Fruit fly (Drosophila melanogaster) whole organism, embryonic: Measurements from ENCODE around the gene CG3149.

Experiments
- C15 ChIP-seq: fragments of 200-800 bp; sonication (Bioruptor generic); IDR thresholded peaks from 3 replicates; pipeline ENCODE4 v1.3.6; 2022; ENCODE audit warnings: missing biosample characterization, missing genetic modification characterization
- CG10462 ChIP-seq: fragments of 200-800 bp; sonication (Bioruptor generic); optimal IDR thresholded peaks from 2 replicates; lab custom pipeline; 2016; ENCODE audit warnings: missing biosample characterization, missing genetic modification characterization
- CG11085 ChIP-seq: fragments of 200-800 bp; sonication (Bioruptor generic); IDR thresholded peaks from 2 replicates; pipeline ENCODE4 v1.3.6; 2022; ENCODE audit warnings: missing biosample characterization, missing genetic modification characterization
- CG12942 ChIP-seq: fragments of 200-800 bp; sonication (Bioruptor generic); optimal IDR thresholded peaks from 3 replicates; lab custom pipeline; 2016; ENCODE audit warnings: missing biosample characterization, missing genetic modification characterization
- CG13287 ChIP-seq: fragments of 200-800 bp; sonication (Bioruptor generic); IDR thresholded peaks from 2 replicates; pipeline ENCODE4 v1.3.6; 2022; ENCODE audit warnings: missing biosample characterization, missing genetic modification characterization; ENCODE audit not compliant: partially characterized antibody
- CG13424 ChIP-seq: fragments of 200-800 bp; sonication (Bioruptor generic); optimal IDR thresholded peaks from 2 replicates; lab custom pipeline; 2019; ENCODE audit warnings: missing biosample characterization, mild to moderate bottlenecking, missing genetic modification characterization, moderate library complexity
- CG17328 ChIP-seq: fragments of 200-800 bp; sonication (Bioruptor generic); IDR thresholded peaks from 2 replicates; pipeline ENCODE4 v1.3.6; 2022; ENCODE audit warnings: missing biosample characterization, missing genetic modification characterization
- CG17385 ChIP-seq: fragments of 200-800 bp; sonication (Bioruptor generic); optimal IDR thresholded peaks from 3 replicates; lab custom pipeline; 2018; ENCODE audit warnings: missing biosample characterization, mild to moderate bottlenecking, missing genetic modification characterization
- CG2129 ChIP-seq: fragments of 200-800 bp; sonication (Bioruptor generic); IDR thresholded peaks from 2 replicates; pipeline ENCODE4 v1.3.6; 2022; ENCODE audit warnings: missing biosample characterization, missing genetic modification characterization; ENCODE audit not compliant: partially characterized antibody
- CG2678 ChIP-seq: fragments of 200-800 bp; sonication (Bioruptor generic); optimal IDR thresholded peaks from 3 replicates; lab custom pipeline; 2019; ENCODE audit warnings: missing biosample characterization, mild to moderate bottlenecking, missing genetic modification characterization, moderate library complexity
- CG31224 ChIP-seq: fragments of 200-800 bp; sonication (Bioruptor generic); IDR thresholded peaks from 2 replicates; pipeline ENCODE4 v1.3.6; 2022; ENCODE audit warnings: missing biosample characterization, missing genetic modification characterization
- CG4360 ChIP-seq: fragments of 200-800 bp; sonication (Bioruptor generic); IDR thresholded peaks from 2 replicates; pipeline ENCODE4 v1.3.6; 2022; ENCODE audit warnings: missing biosample characterization, missing genetic modification characterization
- CG4424 ChIP-seq: fragments of 200-800 bp; sonication (Bioruptor generic); optimal IDR thresholded peaks from 3 replicates; lab custom pipeline; 2016; ENCODE audit warnings: missing biosample characterization, missing genetic modification characterization
- CG4820 ChIP-seq: fragments of 200-800 bp; sonication (Bioruptor generic); optimal IDR thresholded peaks from 3 replicates; lab custom pipeline; 2016; ENCODE audit warnings: missing biosample characterization, missing genetic modification characterization
- CG5180 ChIP-seq: fragments of 200-800 bp; sonication (Bioruptor generic); optimal IDR thresholded peaks from 3 replicates; lab custom pipeline; 2017; ENCODE audit warnings: missing biosample characterization, missing genetic modification characterization, mild to moderate bottlenecking, moderate library complexity, missing genetic modification reagents
- CG7786 ChIP-seq: fragments of 200-800 bp; sonication (Bioruptor generic); optimal IDR thresholded peaks from 2 replicates; lab custom pipeline; 2016; ENCODE audit warnings: missing biosample characterization, missing genetic modification characterization
- CG8089 ChIP-seq: fragments of 200-800 bp; sonication (Bioruptor generic); optimal IDR thresholded peaks from 3 replicates; lab custom pipeline; 2016; ENCODE audit warnings: missing biosample characterization, missing genetic modification characterization
- CG9932 ChIP-seq: fragments of 200-800 bp; sonication (Bioruptor generic); IDR thresholded peaks from 2 replicates; pipeline ENCODE4 v1.3.6; 2022; ENCODE audit warnings: missing biosample characterization, missing genetic modification characterization
- Chrac-16 ChIP-seq: fragments of 200-800 bp; sonication (Bioruptor generic); optimal IDR thresholded peaks from 3 replicates; lab custom pipeline; 2016; ENCODE audit warnings: missing biosample characterization, missing genetic modification characterization
- Deaf1 ChIP-seq: fragments of 200-800 bp; optimal IDR thresholded peaks from 3 replicates; lab custom pipeline; 2019; ENCODE audit warnings: missing biosample characterization, mild to moderate bottlenecking, missing genetic modification characterization, moderate library complexity
- Dp ChIP-seq: fragments of 200-800 bp; sonication (Bioruptor generic); optimal IDR thresholded peaks from 2 replicates; lab custom pipeline; 2018; ENCODE audit warnings: missing biosample characterization, mild to moderate bottlenecking, missing genetic modification characterization, moderate library complexity
- HHEX ChIP-seq: fragments of 200-800 bp; sonication (Bioruptor generic); optimal IDR thresholded peaks from 3 replicates; lab custom pipeline; 2017; ENCODE audit warnings: missing biosample characterization, mild to moderate bottlenecking, missing genetic modification characterization, missing genetic modification reagents
- HmgD ChIP-seq: fragments of 200-800 bp; sonication (Bioruptor generic); optimal IDR thresholded peaks from 3 replicates; lab custom pipeline; 2016; ENCODE audit warnings: missing biosample characterization, missing genetic modification characterization
- MESR4 ChIP-seq: fragments of 200-800 bp; sonication (Bioruptor generic); optimal IDR thresholded peaks from 2 replicates; lab custom pipeline; 2018; ENCODE audit warnings: missing biosample characterization, mild to moderate bottlenecking, missing genetic modification characterization, moderate library complexity
- Poxn ChIP-seq: fragments of 200-800 bp; sonication (Bioruptor generic); IDR thresholded peaks from 2 replicates; pipeline ENCODE4 v1.3.6; 2022; ENCODE audit warnings: missing biosample characterization, missing genetic modification characterization
- ara ChIP-seq: fragments of 200-800 bp; sonication (Bioruptor generic); IDR thresholded peaks from 2 replicates; pipeline ENCODE4 v1.3.6; 2022; ENCODE audit warnings: missing biosample characterization, missing genetic modification characterization
- ase ChIP-seq: fragments of 200-800 bp; sonication (Bioruptor generic); IDR thresholded peaks from 3 replicates; pipeline ENCODE4 v1.3.6; 2022; ENCODE audit warnings: missing biosample characterization, missing genetic modification characterization
- caup ChIP-seq: fragments of 200-800 bp; sonication (Bioruptor generic); optimal IDR thresholded peaks from 3 replicates; lab custom pipeline; 2017; ENCODE audit warnings: missing biosample characterization, mild to moderate bottlenecking, missing genetic modification characterization, moderate library complexity; ENCODE audit not compliant: severe bottlenecking
- chinmo ChIP-seq: fragments of 200-800 bp; sonication (Bioruptor generic); IDR thresholded peaks from 4 replicates; pipeline ENCODE4 v1.3.6; 2022; ENCODE audit warnings: missing biosample characterization, missing genetic modification characterization; ENCODE audit not compliant: partially characterized antibody
- corto ChIP-seq: fragments of 200-800 bp; sonication (Bioruptor generic); optimal IDR thresholded peaks from 2 replicates; lab custom pipeline; 2016; ENCODE audit warnings: missing biosample characterization, mild to moderate bottlenecking, missing genetic modification characterization, moderate library complexity
- crp ChIP-seq, 2 experiments: fragments of 200-800 bp; sonication (Bioruptor generic); optimal IDR thresholded peaks; 2 replicates in 1 of 2; 3 replicates in 1 of 2; lab custom pipeline; 2017; ENCODE audit warnings: missing biosample characterization in 2 of 2, missing genetic modification characterization in 2 of 2, mild to moderate bottlenecking in 1 of 2, moderate library complexity in 1 of 2
- cwo ChIP-seq: fragments of 200-800 bp; sonication (Bioruptor generic); optimal IDR thresholded peaks from 3 replicates; lab custom pipeline; 2017; ENCODE audit warnings: missing biosample characterization, missing genetic modification characterization, mild to moderate bottlenecking, moderate library complexity, missing genetic modification reagents
- dimm ChIP-seq: fragments of 200-800 bp; sonication (Bioruptor generic); IDR thresholded peaks from 2 replicates; pipeline ENCODE4 v1.3.6; 2022; ENCODE audit warnings: missing biosample characterization, missing genetic modification characterization
- dm ChIP-seq: fragments of 200-800 bp; sonication (Bioruptor generic); optimal IDR thresholded peaks from 3 replicates; lab custom pipeline; 2016; ENCODE audit warnings: missing biosample characterization, missing genetic modification characterization
- eyg ChIP-seq: fragments of 200-800 bp; sonication (Bioruptor generic); optimal IDR thresholded peaks from 3 replicates; lab custom pipeline; 2016; ENCODE audit warnings: missing biosample characterization, missing genetic modification characterization
- hb ChIP-seq: fragments of 200-800 bp; sonication (Bioruptor generic); IDR thresholded peaks from 3 replicates; pipeline ENCODE4 v1.3.6; 2022; ENCODE audit warnings: missing biosample characterization, missing genetic modification characterization; ENCODE audit not compliant: partially characterized antibody
- hkb ChIP-seq, 2 experiments: fragments of 200-800 bp in 1 of 2; fragments of >200 bp in 1 of 2; sonication (Bioruptor generic) in 1 of 2; IDR thresholded peaks in 1 of 2; optimal IDR thresholded peaks in 1 of 2; 2 replicates each; pipeline versions ENCODE4 v1.3.6 to Lab custom; 2017 to 2022; ENCODE audit warnings: missing biosample characterization in 1 of 2, missing genetic modification characterization in 1 of 2
- jigr1 ChIP-seq: fragments of 200-800 bp; sonication (Bioruptor generic); IDR thresholded peaks from 3 replicates; pipeline ENCODE4 v1.3.6; 2022; ENCODE audit warnings: missing biosample characterization, missing genetic modification characterization
- kni ChIP-seq: fragments of 200-800 bp; sonication (Bioruptor generic); optimal IDR thresholded peaks from 3 replicates; lab custom pipeline; 2017; ENCODE audit warnings: mild to moderate bottlenecking, missing biosample characterization, missing genetic modification reagents, missing genetic modification characterization
- p53 ChIP-seq: fragments of 200-800 bp; sonication (Bioruptor generic); optimal IDR thresholded peaks from 2 replicates; lab custom pipeline; 2016; ENCODE audit warnings: missing biosample characterization, missing genetic modification characterization
- prd ChIP-seq, 3 experiments: fragments of >200 bp in 2 of 3; fragments of 200-800 bp in 1 of 3; sonication (Bioruptor generic) in 1 of 3; optimal IDR thresholded peaks in 2 of 3; IDR thresholded peaks in 1 of 3; 2 replicates in 2 of 3; 3 replicates in 1 of 3; pipeline versions ENCODE4 v1.3.6 to Lab custom; 2017 to 2022; ENCODE audit warnings: missing biosample characterization in 1 of 3, missing genetic modification characterization in 1 of 3
- pzg ChIP-seq: fragments of 200-800 bp; sonication (Bioruptor generic); optimal IDR thresholded peaks from 3 replicates; lab custom pipeline; 2018; ENCODE audit warnings: missing biosample characterization, mild to moderate bottlenecking, missing genetic modification characterization, moderate library complexity
- sd ChIP-seq: fragments of 200-800 bp; sonication (Bioruptor generic); optimal IDR thresholded peaks from 3 replicates; lab custom pipeline; 2018; ENCODE audit warnings: missing biosample characterization, mild to moderate bottlenecking, missing genetic modification characterization, moderate library complexity
- shn ChIP-seq: fragments of 200-800 bp; sonication (Bioruptor generic); optimal IDR thresholded peaks from 3 replicates; lab custom pipeline; 2016; ENCODE audit warnings: missing biosample characterization, missing genetic modification characterization
- slbo ChIP-seq: fragments of 200-800 bp; sonication (Bioruptor generic); IDR thresholded peaks from 2 replicates; pipeline ENCODE4 v1.3.6; 2022; ENCODE audit warnings: missing biosample characterization, missing genetic modification characterization
- slp2 ChIP-seq: fragments of 200-800 bp; sonication (Bioruptor generic); optimal IDR thresholded peaks from 2 replicates; lab custom pipeline; 2016; ENCODE audit warnings: missing biosample characterization, missing genetic modification characterization
- tin ChIP-seq: fragments of 200-800 bp; sonication (Bioruptor generic); optimal IDR thresholded peaks from 3 replicates; lab custom pipeline; 2016; ENCODE audit warnings: missing biosample characterization, missing genetic modification characterization
- tna ChIP-seq: fragments of 200-800 bp; sonication (Bioruptor generic); IDR thresholded peaks from 2 replicates; pipeline ENCODE4 v1.3.6; 2022; ENCODE audit warnings: missing biosample characterization, missing genetic modification characterization; ENCODE audit not compliant: partially characterized antibody
- ttk ChIP-seq: fragments of 200-800 bp; sonication (Bioruptor generic); IDR thresholded peaks from 2 replicates; pipeline ENCODE4 v2.1.2; 2022; ENCODE audit warnings: missing biosample characterization, missing genetic modification characterization
- twi ChIP-seq: fragments of 200-800 bp; optimal IDR thresholded peaks from 2 replicates; lab custom pipeline; 2019; ENCODE audit warnings: missing biosample characterization, mild to moderate bottlenecking, missing genetic modification characterization, moderate library complexity
- usp ChIP-seq: fragments of >200 bp; optimal IDR thresholded peaks from 2 replicates; lab custom pipeline; 2017; ENCODE audit warnings: missing biosample characterization, missing genetic modification characterization

Gene CG3149

DNA sequence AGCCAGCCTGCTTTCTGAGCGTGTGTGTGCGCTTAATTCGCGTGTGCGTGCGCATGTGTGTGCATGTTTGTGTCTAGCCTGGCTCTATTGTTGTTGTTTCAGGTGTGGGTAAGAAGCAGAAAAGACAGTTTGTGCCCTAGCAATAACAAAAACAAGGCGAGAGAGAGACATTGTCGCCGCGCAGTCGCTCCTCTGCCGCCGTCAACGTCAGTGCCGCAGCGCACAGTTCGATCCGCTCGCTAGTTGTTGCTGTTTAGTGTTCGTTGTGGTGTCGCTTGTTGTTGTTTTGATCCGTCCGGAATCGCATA lies 4.8 kb downstream of the CG3149 start:
- no peak for TF ChIP-seq hb (GFP tag; lab: Robert Waterston, UW)
- no peak for TF ChIP-seq dm (GFP tag; lab: Kevin White, UChicago)
- no peak for TF ChIP-seq crp (GFP tag; optimal IDR thresholded peaks at IDR 0.05; lab: Kevin White, UChicago)
- no peak for TF ChIP-seq CG4424 (GFP tag; lab: Kevin White, UChicago)
- TF ChIP-seq shn (GFP tag; lab: Kevin White, UChicago): no peak
- TF ChIP-seq CG2129 (GFP tag; lab: Robert Waterston, UW): no peak
- TF ChIP-seq C15 (GFP tag; lab: Robert Waterston, UW): no peak
- no peak for TF ChIP-seq CG7786 (GFP tag; lab: Kevin White, UChicago)
- no peak for TF ChIP-seq CG10462 (GFP tag; lab: Kevin White, UChicago)
- no peak for TF ChIP-seq CG2678 (tag; lab: Kevin White, UChicago)
- no peak for TF ChIP-seq slbo (GFP tag; lab: Robert Waterston, UW)
- peak; percentile 5 for TF ChIP-seq twi (tag; lab: Kevin White, UChicago)
- TF ChIP-seq slp2: no peak
- TF ChIP-seq hkb (optimal IDR thresholded peaks at IDR 0.05; lab: Kevin White, UChicago): no peak
- no peak for TF ChIP-seq hkb (GFP tag; IDR thresholded peaks at IDR 0.05; lab: Robert Waterston, UW)
- no peak for TF ChIP-seq tna (GFP tag; lab: Robert Waterston, UW)
- no peak for TF ChIP-seq jigr1
- no peak for TF ChIP-seq ttk (GFP tag; lab: Robert Waterston, UW)
- no peak for TF ChIP-seq ara (GFP tag; lab: Robert Waterston, UW)
- peak; percentile 40 for TF ChIP-seq kni (GFP tag; lab: Kevin White, UChicago)
- no peak for TF ChIP-seq usp (GFP tag; lab: Kevin White, UChicago)
- no peak for TF ChIP-seq dimm (GFP tag; lab: Robert Waterston, UW)
- TF ChIP-seq tin: no peak
- no peak for TF ChIP-seq CG17328
- no peak for TF ChIP-seq Dp (GFP tag; lab: Kevin White, UChicago)
- TF ChIP-seq corto (GFP tag; lab: Kevin White, UChicago): no peak
- peak; percentile 94 for TF ChIP-seq CG4360 (GFP tag; lab: Robert Waterston, UW)
- no peak for TF ChIP-seq cwo
- TF ChIP-seq pzg (GFP tag; lab: Kevin White, UChicago): no peak
- no peak for TF ChIP-seq HHEX (GFP tag; lab: Kevin White, UChicago)
- no peak for TF ChIP-seq ase (GFP tag; lab: Robert Waterston, UW)
- TF ChIP-seq eyg: no peak
- no peak for TF ChIP-seq HmgD (GFP tag; lab: Kevin White, UChicago)
- TF ChIP-seq sd: no peak
- peak; percentile 83 for TF ChIP-seq CG17385
- no peak for TF ChIP-seq CG8089 (GFP tag; lab: Kevin White, UChicago)
- no peak for TF ChIP-seq CG12942 (GFP tag; lab: Kevin White, UChicago)
- TF ChIP-seq Chrac-16: no peak
- no peak for TF ChIP-seq MESR4 (GFP tag; lab: Kevin White, UChicago)
- TF ChIP-seq caup (GFP tag; lab: Kevin White, UChicago): no peak
- no peak for TF ChIP-seq Poxn (GFP tag; lab: Robert Waterston, UW)
- TF ChIP-seq prd (optimal IDR thresholded peaks at IDR 0.05; lab: Kevin White, UChicago): no peak
- TF ChIP-seq prd (GFP tag; IDR thresholded peaks at IDR 0.05; lab: Robert Waterston, UW): no peak
- TF ChIP-seq CG4820 (GFP tag; lab: Kevin White, UChicago): no peak
- TF ChIP-seq Deaf1 (tag; lab: Kevin White, UChicago): no peak
- no peak for TF ChIP-seq CG9932
- no peak for TF ChIP-seq CG13424 (tag; lab: Kevin White, UChicago)
- no peak for TF ChIP-seq CG13287 (GFP tag; lab: Robert Waterston, UW)
- TF ChIP-seq CG5180 (GFP tag; lab: Kevin White, UChicago): no peak
- no peak for TF ChIP-seq CG31224
- TF ChIP-seq CG11085: no peak
- TF ChIP-seq p53 (GFP tag; lab: Kevin White, UChicago): peak; percentile 75
- TF ChIP-seq chinmo (GFP tag; lab: Robert Waterston, UW): peak; percentile 87; the same call in 3 of the 4 replicates
